Fruit fly (Drosophila melanogaster) whole organism, embryonic: Measurements from ENCODE around the gene CG18213.

Source experiments
- ATbp ChIP-seq: fragments of 200-800 bp; sonication (Bioruptor generic); optimal IDR thresholded peaks from 2 replicates; lab custom pipeline; 2017; ENCODE audit warnings: missing biosample characterization, mild to moderate bottlenecking, missing genetic modification characterization, missing genetic modification reagents
- Abd-B ChIP-seq: fragments of 200-800 bp; sonication (Bioruptor generic); optimal IDR thresholded peaks from 2 replicates; lab custom pipeline; 2018; ENCODE audit warnings: missing biosample characterization, mild to moderate bottlenecking, missing genetic modification characterization, moderate library complexity
- BEAF-32 ChIP-seq: fragments of 200-800 bp; sonication (Bioruptor generic); optimal IDR thresholded peaks from 3 replicates; lab custom pipeline; 2017; ENCODE audit warnings: missing biosample characterization, missing genetic modification characterization, mild to moderate bottlenecking, moderate library complexity, missing genetic modification reagents
- BtbVII ChIP-seq: fragments of 200-800 bp; sonication (Bioruptor generic); optimal IDR thresholded peaks from 3 replicates; lab custom pipeline; 2017; ENCODE audit warnings: missing biosample characterization, mild to moderate bottlenecking, missing genetic modification characterization
- CG11085 ChIP-seq: fragments of 200-800 bp; sonication (Bioruptor generic); IDR thresholded peaks from 2 replicates; pipeline ENCODE4 v1.3.6; 2022; ENCODE audit warnings: missing biosample characterization, missing genetic modification characterization
- CG11093 ChIP-seq: fragments of 200-800 bp; sonication (Bioruptor generic); IDR thresholded peaks from 3 replicates; pipeline ENCODE4 v1.3.6; 2022; ENCODE audit warnings: missing biosample characterization, missing genetic modification characterization
- CG11247 ChIP-seq: fragments of 200-800 bp; sonication (Bioruptor generic); IDR thresholded peaks from 2 replicates; pipeline ENCODE4 v1.3.6; 2022; ENCODE audit warnings: missing biosample characterization, missing genetic modification characterization
- CG11560 ChIP-seq: fragments of 200-800 bp; sonication (Bioruptor generic); IDR thresholded peaks from 3 replicates; pipeline ENCODE4 v1.3.6; 2022; ENCODE audit warnings: missing biosample characterization, missing genetic modification characterization
- CG12769 ChIP-seq: fragments of 200-800 bp; sonication (Bioruptor generic); optimal IDR thresholded peaks from 2 replicates; lab custom pipeline; 2019; ENCODE audit warnings: missing biosample characterization, mild to moderate bottlenecking, missing genetic modification characterization, moderate library complexity
- CG14441 ChIP-seq: fragments of 200-800 bp; sonication (Bioruptor generic); IDR thresholded peaks from 2 replicates; pipeline ENCODE4 v1.3.6; 2022; ENCODE audit warnings: missing biosample characterization, missing genetic modification characterization
- CG15011 ChIP-seq: fragments of 200-800 bp; sonication (Bioruptor generic); optimal IDR thresholded peaks from 3 replicates; lab custom pipeline; 2018; ENCODE audit warnings: missing biosample characterization, mild to moderate bottlenecking, missing genetic modification characterization
- CG1603 ChIP-seq: fragments of 200-800 bp; sonication (Bioruptor generic); optimal IDR thresholded peaks from 2 replicates; lab custom pipeline; 2019; ENCODE audit warnings: missing biosample characterization, mild to moderate bottlenecking, missing genetic modification characterization, moderate library complexity
- CG17359 ChIP-seq: fragments of 200-800 bp; sonication (Bioruptor generic); optimal IDR thresholded peaks from 3 replicates; lab custom pipeline; 2018; ENCODE audit warnings: missing biosample characterization, mild to moderate bottlenecking, missing genetic modification characterization, moderate library complexity
- CG18599 ChIP-seq: fragments of 200-800 bp; sonication (Bioruptor generic); optimal IDR thresholded peaks from 3 replicates; lab custom pipeline; 2017; ENCODE audit warnings: missing biosample characterization, missing genetic modification characterization, mild to moderate bottlenecking, moderate library complexity, missing genetic modification reagents
- CG4282 ChIP-seq: fragments of 200-800 bp; sonication (Bioruptor generic); optimal IDR thresholded peaks from 2 replicates; lab custom pipeline; 2016; ENCODE audit warnings: missing biosample characterization, missing genetic modification characterization
- CG4404 ChIP-seq: fragments of 200-800 bp; sonication (Bioruptor generic); IDR thresholded peaks from 2 replicates; pipeline ENCODE4 v1.3.6; 2022; ENCODE audit warnings: missing biosample characterization, missing genetic modification characterization
- CG4617 ChIP-seq: fragments of 200-800 bp; sonication (Bioruptor generic); optimal IDR thresholded peaks from 3 replicates; lab custom pipeline; 2016; ENCODE audit warnings: missing biosample characterization, missing genetic modification characterization, borderline replicate concordance
- CG5180 ChIP-seq: fragments of 200-800 bp; sonication (Bioruptor generic); optimal IDR thresholded peaks from 3 replicates; lab custom pipeline; 2017; ENCODE audit warnings: missing biosample characterization, missing genetic modification characterization, mild to moderate bottlenecking, moderate library complexity, missing genetic modification reagents
- CG6254 ChIP-seq: fragments of 200-800 bp; sonication (Bioruptor generic); optimal IDR thresholded peaks from 3 replicates; lab custom pipeline; 2017; ENCODE audit warnings: mild to moderate bottlenecking, missing biosample characterization, missing genetic modification reagents, missing genetic modification characterization
- CG9437 ChIP-seq: fragments of 200-800 bp; sonication (Bioruptor generic); optimal IDR thresholded peaks from 2 replicates; lab custom pipeline; 2018; ENCODE audit warnings: missing biosample characterization, mild to moderate bottlenecking, missing genetic modification characterization
- CHES-1-like ChIP-seq: fragments of 200-800 bp; sonication (Bioruptor generic); optimal IDR thresholded peaks from 2 replicates; lab custom pipeline; 2016; ENCODE audit warnings: missing biosample characterization, missing genetic modification characterization
- CTCF ChIP-seq: fragments of 200-800 bp; sonication (Bioruptor generic); optimal IDR thresholded peaks from 2 replicates; lab custom pipeline; 2017; ENCODE audit warnings: missing biosample characterization, mild to moderate bottlenecking, missing genetic modification characterization, moderate library complexity
- Dbx ChIP-seq: fragments of 200-800 bp; sonication (Bioruptor generic); IDR thresholded peaks from 3 replicates; pipeline ENCODE4 v1.3.6; 2022; ENCODE audit warnings: missing biosample characterization, missing genetic modification characterization
- Dek ChIP-seq: fragments of 200-800 bp; sonication (Bioruptor generic); optimal IDR thresholded peaks from 3 replicates; lab custom pipeline; 2019; ENCODE audit warnings: missing biosample characterization, mild to moderate bottlenecking, missing genetic modification characterization, moderate library complexity
- Dfd ChIP-seq, 2 experiments: fragments of >200 bp; optimal IDR thresholded peaks; 2 replicates each; lab custom pipeline; 2017; ENCODE audit warnings: missing biosample characterization in 2 of 2, missing genetic modification characterization in 2 of 2
- Dref ChIP-seq: fragments of 200-800 bp; sonication (Bioruptor generic); IDR thresholded peaks from 2 replicates; pipeline ENCODE4 v1.3.6; 2022; ENCODE audit warnings: missing biosample characterization, missing genetic modification characterization
- Gsc ChIP-seq: fragments of 200-800 bp; sonication (Bioruptor generic); IDR thresholded peaks from 2 replicates; pipeline ENCODE4 v1.3.6; 2022; ENCODE audit warnings: missing biosample characterization, missing genetic modification characterization
- Lim3 ChIP-seq: fragments of 200-800 bp; sonication (Bioruptor generic); IDR thresholded peaks from 2 replicates; pipeline ENCODE4 v1.3.6; 2022; ENCODE audit warnings: missing biosample characterization, missing genetic modification characterization
- MBD-R2 ChIP-seq: fragments of 200-800 bp; sonication (Bioruptor generic); IDR thresholded peaks from 2 replicates; pipeline ENCODE4 v1.3.6; 2022; ENCODE audit warnings: missing biosample characterization, missing genetic modification characterization
- Mes4 ChIP-seq: fragments of 200-800 bp; sonication (Bioruptor generic); optimal IDR thresholded peaks from 2 replicates; lab custom pipeline; 2016; ENCODE audit warnings: missing biosample characterization, missing genetic modification characterization
- Pdp1 ChIP-seq, 2 experiments: fragments of 200-800 bp; sonication (Bioruptor generic); optimal IDR thresholded peaks; 3 replicates each; lab custom pipeline; 2016; ENCODE audit warnings: missing biosample characterization in 2 of 2, missing genetic modification characterization in 2 of 2, mild to moderate bottlenecking in 1 of 2, moderate library complexity in 1 of 2
- Scr ChIP-seq: fragments of 200-800 bp; sonication (Bioruptor generic); IDR thresholded peaks from 2 replicates; pipeline ENCODE4 v1.3.6; 2022; ENCODE audit warnings: missing biosample characterization, missing genetic modification characterization; ENCODE audit not compliant: partially characterized antibody
- Sox102F ChIP-seq: fragments of 200-800 bp; sonication (Bioruptor generic); optimal IDR thresholded peaks from 2 replicates; lab custom pipeline; 2018; ENCODE audit warnings: missing biosample characterization, mild to moderate bottlenecking, missing genetic modification characterization, moderate library complexity
- Taf1 ChIP-seq: fragments of 200-800 bp; sonication (Bioruptor generic); IDR thresholded peaks from 2 replicates; pipeline ENCODE4 v1.3.6; 2022; ENCODE audit warnings: missing biosample characterization, missing genetic modification characterization
- Vsx1 ChIP-seq: fragments of 200-800 bp; sonication (Bioruptor generic); optimal IDR thresholded peaks from 2 replicates; lab custom pipeline; 2017; ENCODE audit warnings: missing biosample characterization, mild to moderate bottlenecking, missing genetic modification characterization, missing genetic modification reagents
- br ChIP-seq: fragments of >200 bp; optimal IDR thresholded peaks from 2 replicates; lab custom pipeline; 2017
- cg ChIP-seq: fragments of 200-800 bp; sonication (Bioruptor generic); optimal IDR thresholded peaks from 3 replicates; lab custom pipeline; 2019; ENCODE audit warnings: missing biosample characterization, mild to moderate bottlenecking, missing genetic modification characterization, moderate library complexity
- chinmo ChIP-seq: fragments of 200-800 bp; sonication (Bioruptor generic); IDR thresholded peaks from 4 replicates; pipeline ENCODE4 v1.3.6; 2022; ENCODE audit warnings: missing biosample characterization, missing genetic modification characterization; ENCODE audit not compliant: partially characterized antibody
- chm ChIP-seq: fragments of 200-800 bp; sonication (Bioruptor generic); IDR thresholded peaks from 2 replicates; pipeline ENCODE4 v1.3.6; 2022; ENCODE audit warnings: missing biosample characterization, missing genetic modification characterization
- corto ChIP-seq: fragments of 200-800 bp; sonication (Bioruptor generic); optimal IDR thresholded peaks from 2 replicates; lab custom pipeline; 2016; ENCODE audit warnings: missing biosample characterization, mild to moderate bottlenecking, missing genetic modification characterization, moderate library complexity
- ewg ChIP-seq: fragments of 200-800 bp; sonication (Bioruptor generic); optimal IDR thresholded peaks from 3 replicates; lab custom pipeline; 2017; ENCODE audit warnings: mild to moderate bottlenecking, missing biosample characterization, missing genetic modification reagents, missing genetic modification characterization
- gfzf ChIP-seq: fragments of 200-800 bp; sonication (Bioruptor generic); optimal IDR thresholded peaks from 2 replicates; lab custom pipeline; 2016; ENCODE audit warnings: missing biosample characterization, mild to moderate bottlenecking, missing genetic modification characterization, moderate library complexity
- luna ChIP-seq: fragments of 200-800 bp; sonication (Bioruptor generic); optimal IDR thresholded peaks from 2 replicates; lab custom pipeline; 2016; ENCODE audit warnings: missing biosample characterization, missing genetic modification characterization
- maf-S ChIP-seq: fragments of 200-800 bp; sonication (Bioruptor generic); optimal IDR thresholded peaks from 2 replicates; lab custom pipeline; 2016; ENCODE audit warnings: missing biosample characterization, missing genetic modification characterization
- nom ChIP-seq: fragments of 200-800 bp; sonication (Bioruptor generic); optimal IDR thresholded peaks from 2 replicates; lab custom pipeline; 2017; ENCODE audit warnings: missing biosample characterization, missing genetic modification characterization, mild to moderate bottlenecking, moderate library complexity, missing genetic modification reagents
- ro ChIP-seq: fragments of 200-800 bp; sonication (Bioruptor generic); IDR thresholded peaks from 2 replicates; pipeline ENCODE4 v1.3.6; 2022; ENCODE audit warnings: missing biosample characterization, missing genetic modification characterization
- row ChIP-seq: fragments of 200-800 bp; sonication (Bioruptor generic); IDR thresholded peaks from 3 replicates; pipeline ENCODE4 v1.3.6; 2022; ENCODE audit warnings: missing biosample characterization, missing genetic modification characterization
- sens ChIP-seq: fragments of 200-800 bp; sonication (Bioruptor generic); peaks from one replicate; lab custom pipeline; 2016; ENCODE audit warnings: missing biosample characterization, missing genetic modification characterization
- sob ChIP-seq: fragments of 200-800 bp; sonication (Bioruptor generic); IDR thresholded peaks from 2 replicates; pipeline ENCODE4 v1.3.6; 2022; ENCODE audit warnings: missing biosample characterization, missing genetic modification characterization

The CG18213 gene

DNA sequence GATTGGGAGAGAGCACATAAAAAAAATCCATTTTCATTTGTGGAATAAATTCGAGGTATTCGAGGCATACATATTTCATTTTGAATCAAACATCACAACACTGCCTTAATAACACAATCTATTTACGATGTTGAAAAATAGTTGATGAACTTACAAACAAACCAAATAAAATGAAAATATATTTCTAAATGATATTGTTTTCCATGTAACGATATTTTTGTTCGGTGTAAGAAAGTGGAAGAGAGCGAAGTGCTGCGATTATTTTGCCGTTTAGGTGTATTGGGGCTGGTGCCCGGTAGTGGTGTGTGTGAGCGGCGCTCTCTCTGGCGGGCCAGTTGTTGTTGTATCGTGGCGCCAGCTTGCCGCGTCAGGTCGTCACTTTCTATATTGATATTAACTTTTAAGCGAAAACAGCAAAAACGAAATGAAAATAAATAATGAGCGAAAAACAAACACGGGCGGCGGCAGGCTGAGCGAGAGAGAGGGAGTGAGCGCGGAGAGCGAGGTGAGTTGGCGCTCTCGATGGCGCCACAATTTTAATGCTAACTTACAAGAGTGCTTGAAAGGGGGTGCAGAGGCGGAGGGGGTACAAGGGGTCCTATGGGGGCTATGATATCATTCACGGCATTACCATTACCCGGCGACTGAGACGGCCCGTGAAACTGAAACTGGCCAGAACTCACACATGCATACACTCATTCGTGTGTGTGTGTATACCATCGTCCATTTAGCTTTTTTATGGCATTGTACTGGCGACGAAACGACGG is 25.2 kb upstream of the CG18213 start (continued):
- peak; percentile 84 for TF ChIP-seq CG14441 (GFP tag; lab: Robert Waterston, UW)
- TF ChIP-seq gfzf (GFP tag; lab: Kevin White, UChicago), result no peak
- TF ChIP-seq CG5180 (GFP tag; lab: Kevin White, UChicago), result peak; percentile 83
- peak; percentile 66 for TF ChIP-seq CG4404
- peak; percentile 96 for TF ChIP-seq CG1603
- peak; percentile 80 for TF ChIP-seq Mes4 (GFP tag; lab: Kevin White, UChicago)
- peak; percentile 89 for TF ChIP-seq maf-S (GFP tag; lab: Kevin White, UChicago)
- peak; percentile 35; the same call in 1 of the 2 replicates for TF ChIP-seq Lim3
- TF ChIP-seq Dref (GFP tag; lab: Robert Waterston, UW), result no peak
- peak; percentile 83 for TF ChIP-seq luna (GFP tag; lab: Kevin White, UChicago)
- TF ChIP-seq Pdp1 (GFP tag; optimal IDR thresholded peaks at IDR 0.05; lab: Kevin White, UChicago), result peak; percentile 83 to 92
- peak; percentile 87 for TF ChIP-seq cg (GFP tag; lab: Kevin White, UChicago)
- peak; percentile 83 for TF ChIP-seq Abd-B (GFP tag; lab: Kevin White, UChicago)
- peak; percentile 73 for TF ChIP-seq Dbx
- TF ChIP-seq BEAF-32 (GFP tag; lab: Kevin White, UChicago), result no peak
- TF ChIP-seq CG18599 (GFP tag; lab: Kevin White, UChicago), result peak; percentile 96
- peak; percentile 93 for TF ChIP-seq nom (GFP tag; lab: Kevin White, UChicago)
- TF ChIP-seq CHES-1-like, result peak; percentile 90
- peak; percentile 64 for TF ChIP-seq CG11247 (GFP tag; lab: Robert Waterston, UW)
- peak; percentile 97 for TF ChIP-seq Sox102F (GFP tag; lab: Kevin White, UChicago)
- TF ChIP-seq CG17359 (tag; lab: Kevin White, UChicago), result peak; percentile 96
- peak; percentile 54; the same call in 1 of the 2 replicates for TF ChIP-seq chm (GFP tag; lab: Robert Waterston, UW)
- TF ChIP-seq Taf1 (GFP tag; lab: Robert Waterston, UW), result peak; percentile 65; the same call in 1 of the 2 replicates
- peak; percentile 45 for TF ChIP-seq CG11085 (GFP tag; lab: Robert Waterston, UW)
- TF ChIP-seq CG11093 (GFP tag; lab: Robert Waterston, UW), result peak; percentile 80
- peak; percentile 85 for TF ChIP-seq Vsx1 (GFP tag; lab: Kevin White, UChicago)
- peak; percentile 99 for TF ChIP-seq sens (GFP tag; lab: Kevin White, UChicago)
- TF ChIP-seq row (GFP tag; lab: Robert Waterston, UW), result peak; percentile 97
- no peak for TF ChIP-seq br (lab: Kevin White, UChicago)
- peak; percentile 88 for TF ChIP-seq CG15011 (GFP tag; lab: Kevin White, UChicago)
- TF ChIP-seq ewg (GFP tag; lab: Kevin White, UChicago), result peak; percentile 85
- peak; percentile 90 for TF ChIP-seq CG9437
- TF ChIP-seq CG11560 (tag; lab: Robert Waterston, UW), result peak; percentile 66; the same call in 1 of the 3 replicates
- TF ChIP-seq Gsc (GFP tag; lab: Robert Waterston, UW), result no peak
- peak; percentile 85 for TF ChIP-seq Dek (tag; lab: Kevin White, UChicago)
- peak; percentile 80 for TF ChIP-seq CG6254 (GFP tag; lab: Kevin White, UChicago)
- TF ChIP-seq sob (GFP tag; lab: Robert Waterston, UW), result peak; percentile 83
- peak; percentile 45 for TF ChIP-seq CTCF (GFP tag; lab: Kevin White, UChicago)
- TF ChIP-seq ATbp (GFP tag; lab: Kevin White, UChicago), result peak; percentile 93
- peak; percentile 98 for TF ChIP-seq chinmo (GFP tag; lab: Robert Waterston, UW)
- TF ChIP-seq CG4617 (GFP tag; lab: Kevin White, UChicago), result peak; percentile 68
- TF ChIP-seq ro (GFP tag; lab: Robert Waterston, UW), result 0 out of 2 replicates have a peak, but pooled peaks have one; percentile 12
- TF ChIP-seq CG12769 (tag; lab: Kevin White, UChicago), result peak; percentile 96
- TF ChIP-seq MBD-R2, result peak; percentile 50; the same call in 1 of the 2 replicates
- TF ChIP-seq BtbVII, result peak; percentile 91
- TF ChIP-seq Scr (GFP tag; lab: Robert Waterston, UW), result 0 out of 2 replicates have a peak, but pooled peaks have one; percentile 9
- peak; percentile 96 for TF ChIP-seq corto
- TF ChIP-seq Dfd (GFP tag; optimal IDR thresholded peaks at IDR 0.05; lab: Kevin White, UChicago), result no peak
- TF ChIP-seq CG4282 (GFP tag; lab: Kevin White, UChicago), result peak; percentile 55
